Worm (Caenorhabditis elegans) whole organism, L1 larva: ENCODE measurements around the gene ptr-8.

Experiments used
- ama-1 ChIP-seq: fragments of 150-350 bp; optimal IDR thresholded peaks from 2 replicates; lab custom pipeline; 2014
- ceh-63 ChIP-seq: fragments of 200-800 bp; sonication (Bioruptor generic); optimal IDR thresholded peaks from 2 replicates; lab custom pipeline; 2018; ENCODE audit warnings: mild to moderate bottlenecking, missing genetic modification characterization, missing compliant biosample characterization
- fkh-10 ChIP-seq: sonication (generic microtip); optimal IDR thresholded peaks from 2 replicates; lab custom pipeline; 2017; ENCODE audit warnings: missing biosample characterization, missing genetic modification reagents, missing genetic modification characterization
- lin-39 ChIP-seq: fragments of 150-350 bp; optimal IDR thresholded peaks from 2 replicates; lab custom pipeline; 2014; ENCODE audit warnings: missing biosample characterization, missing genetic modification reagents, missing genetic modification characterization
- mep-1 ChIP-seq: fragments of 150-350 bp; optimal IDR thresholded peaks from 2 replicates; lab custom pipeline; 2014; ENCODE audit warnings: missing biosample characterization, missing genetic modification characterization
- nhr-20 ChIP-seq: sonication (generic microtip); optimal IDR thresholded peaks from 2 replicates; lab custom pipeline; 2016; ENCODE audit warnings: mild to moderate bottlenecking, missing genetic modification characterization, missing compliant biosample characterization

DNA sequence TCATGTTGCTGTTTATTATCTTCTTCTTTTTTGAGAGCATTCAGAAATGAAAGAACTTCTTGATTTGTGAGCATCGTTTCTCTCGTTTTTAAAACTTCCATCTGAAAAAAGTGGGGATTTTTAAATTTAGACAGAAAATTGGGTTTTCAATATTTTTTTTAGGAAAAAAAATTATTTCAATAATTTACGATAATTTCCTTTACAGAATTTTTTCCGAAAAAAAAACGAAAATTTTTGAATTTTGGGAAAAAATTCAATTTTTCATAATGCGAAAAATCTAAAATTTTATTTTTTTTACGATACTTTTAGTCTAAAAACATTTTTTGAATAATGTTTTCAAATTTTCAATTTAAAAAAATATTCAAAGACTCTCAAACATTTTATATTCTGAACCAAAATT is 32.0 kb upstream of the ptr-8 start, which contains the start of gene M106.7:
- TF ChIP-seq lin-39 (tag; lab: Kevin White, UChicago) (no peak), ceh-63 (no peak), fkh-10 (GFP tag; lab: Kevin White, UChicago) (no peak), nhr-20 (tag; lab: Kevin White, UChicago) (no peak), ama-1 (lab: Kevin White, UChicago) (no peak), mep-1 (tag; lab: Kevin White, UChicago) (no peak)
